Fruit fly (Drosophila melanogaster): ENCODE measurements around the gene CG17202.
A peak's percentile ranks its signal among the peaks of the same experiment; 100 is the strongest.

The CG17202 gene

dm6 chr3R:12422379-12422975 is at the start of gene CG17202, which contains the start of gene Scgbeta:
CG17202 (plus strand) TSS chr3R:12422768.
Scgbeta (minus strand) TSS chr3R:12422429.
- TF ChIP-seq CG6808 (GFP tag; optimal IDR thresholded peaks at IDR 0.05) (no peak), cyc (GFP tag; optimal IDR thresholded peaks at IDR 0.05) (no peak), esn (GFP tag; optimal IDR thresholded peaks at IDR 0.05) (peak; percentile 28)

- no peak for TF ChIP-seq ss (GFP tag; optimal IDR thresholded peaks at IDR 0.05)
- no peak for TF ChIP-seq vri (GFP tag; optimal IDR thresholded peaks at IDR 0.05)
- no peak for TF ChIP-seq topi (GFP tag; optimal IDR thresholded peaks at IDR 0.05)
- no peak for TF ChIP-seq achi (GFP tag; optimal IDR thresholded peaks at IDR 0.05)
- TF ChIP-seq CG6808 (GFP tag; optimal IDR thresholded peaks at IDR 0.05), result no peak
- TF ChIP-seq CG16779 (tag; optimal IDR thresholded peaks at IDR 0.05), result no peak
- TF ChIP-seq CG3919 (GFP tag; optimal IDR thresholded peaks at IDR 0.05), result no peak
- no peak for TF ChIP-seq CG11762 (GFP tag; optimal IDR thresholded peaks at IDR 0.05; ENCODE audit: insufficient read depth)
- TF ChIP-seq eg (GFP tag; IDR thresholded peaks at IDR 0.05), result no peak
- no peak for TF ChIP-seq spab (GFP tag; optimal IDR thresholded peaks at IDR 0.05)
- TF ChIP-seq svp (GFP tag), result peak; percentile 60
- TF ChIP-seq Eip78C (GFP tag), result peak; percentile 4
Observed at dm6 chr3R:12372800-12373199, 49.8 kb upstream of the CG17202 start, which contains the start of gene GstD3. GstD3 (plus strand) TSS chr3R:12373068.

- TF ChIP-seq Blimp-1 (GFP tag; optimal IDR thresholded peaks at IDR 0.05) (no peak), eg (GFP tag; IDR thresholded peaks at IDR 0.05) (no peak), Sox15 (GFP tag; optimal IDR thresholded peaks at IDR 0.05) (no peak), Eip78C (GFP tag) (no peak), lz (GFP tag; optimal IDR thresholded peaks at IDR 0.05) (no peak)
Observed at dm6 chr3R:12373800-12374199, 48.8 kb upstream of the CG17202 start, which contains the start of gene GstD4. GstD4 (plus strand) TSS chr3R:12374100.

dm6 chr3R:12375258-12375783 is 47.2 kb upstream of the CG17202 start, which contains the start of gene GstD5:
GstD5 (plus strand) TSS chr3R:12375733.
- TF ChIP-seq Met (GFP tag; optimal IDR thresholded peaks at IDR 0.05) (no peak), Eip78C (GFP tag) (peak; percentile 6), fkh (GFP tag; optimal IDR thresholded peaks at IDR 0.05) (peak; percentile 23)

- TF ChIP-seq Lpt (GFP tag; optimal IDR thresholded peaks at IDR 0.05), result no peak
- no peak for TF ChIP-seq CG6276 (GFP tag; optimal IDR thresholded peaks at IDR 0.05)
- TF ChIP-seq CG1621 (tag; optimal IDR thresholded peaks at IDR 0.05), result no peak
- TF ChIP-seq Hr4 (GFP tag; optimal IDR thresholded peaks at IDR 0.05), result no peak
Observed at dm6 chr3R:12376828-12377227, 45.7 kb upstream of the CG17202 start, which contains the start of gene GstD6. GstD6 (plus strand) TSS chr3R:12377128.

- no peak for TF ChIP-seq CG11294 (GFP tag; IDR thresholded peaks at IDR 0.05)
- TF ChIP-seq fkh (GFP tag; optimal IDR thresholded peaks at IDR 0.05), result no peak
- no peak for TF ChIP-seq CG8319 (GFP tag; optimal IDR thresholded peaks at IDR 0.05)
- no peak for TF ChIP-seq Sox102F (GFP tag; optimal IDR thresholded peaks at IDR 0.05)
- TF ChIP-seq CG11902 (GFP tag; optimal IDR thresholded peaks at IDR 0.05), result no peak
- no peak for TF ChIP-seq Met (GFP tag; optimal IDR thresholded peaks at IDR 0.05)
- no peak for TF ChIP-seq CG32006 (GFP tag; optimal IDR thresholded peaks at IDR 0.05)
- TF ChIP-seq Blimp-1 (GFP tag; optimal IDR thresholded peaks at IDR 0.05), result no peak
- no peak for TF ChIP-seq CG1621 (tag; optimal IDR thresholded peaks at IDR 0.05)
Observed at dm6 chr3R:12378200-12378599, 44.4 kb upstream of the CG17202 start, which contains the start of gene GstD7. GstD7 (plus strand) TSS chr3R:12378500.

- TF ChIP-seq lz (GFP tag; optimal IDR thresholded peaks at IDR 0.05), result no peak
- TF ChIP-seq pdm3 (GFP tag; optimal IDR thresholded peaks at IDR 0.05), result no peak
- TF ChIP-seq vri (GFP tag; optimal IDR thresholded peaks at IDR 0.05), result peak; percentile 84
Observed at dm6 chr3R:12379249-12379648, 43.3 kb upstream of the CG17202 start.

Data from whole organism, prepupa.